Worm (Caenorhabditis elegans): ENCODE measurements around the gene srj-50.
A peak's percentile ranks its signal among the peaks of the same experiment; 100 is the strongest.

Gene srj-50

DNA sequence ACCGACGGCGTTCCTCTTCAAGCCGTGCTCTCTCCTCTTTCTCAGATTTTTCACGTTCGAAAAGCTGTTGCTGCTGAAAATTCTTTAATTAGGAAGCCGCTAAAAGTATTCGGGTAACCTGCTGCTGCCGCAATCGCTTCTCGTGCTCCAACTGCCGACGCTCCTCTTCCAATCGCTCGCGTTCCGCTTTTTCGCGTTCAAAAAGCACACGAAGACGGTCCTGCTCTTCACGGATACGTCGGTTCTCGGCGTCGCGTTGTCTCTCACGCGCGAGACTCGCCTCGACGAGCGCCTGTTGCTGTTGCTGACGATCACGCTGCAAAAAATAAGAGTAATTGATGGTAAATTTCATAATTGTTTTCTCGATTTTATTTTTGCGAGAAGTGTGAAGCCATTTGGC lies 32.1 kb upstream of the srj-50 start:
- TF ChIP-seq hlh-6 (tag; optimal IDR thresholded peaks at IDR 0.05) (peak; percentile 7), sox-4 (tag; optimal IDR thresholded peaks at IDR 0.05) (no peak)

DNA sequence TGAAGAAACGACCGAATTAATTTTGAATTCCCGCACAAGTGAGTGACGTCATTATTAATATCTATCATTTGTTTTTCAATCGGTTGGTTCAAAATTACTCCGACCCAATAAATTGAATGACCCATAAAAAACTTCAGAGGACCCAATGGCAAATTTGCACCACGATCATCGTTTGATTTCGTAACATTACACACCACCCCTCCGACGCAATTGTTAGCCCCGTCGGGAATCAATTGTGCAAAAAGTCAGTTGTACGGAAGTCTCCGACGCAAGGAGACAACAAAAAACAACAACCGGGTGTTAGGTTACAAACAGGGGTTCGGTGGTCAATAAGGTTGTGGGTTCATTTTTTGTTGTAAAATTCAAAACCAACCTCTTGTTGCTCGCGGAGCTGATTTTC lies 30.8 kb upstream of the srj-50 start:
- TF ChIP-seq hlh-15 (tag; optimal IDR thresholded peaks at IDR 0.05) (no peak), nhr-232 (tag; optimal IDR thresholded peaks at IDR 0.05) (no peak), ceh-30 (tag; optimal IDR thresholded peaks at IDR 0.05) (no peak), ceh-2 (tag; optimal IDR thresholded peaks at IDR 0.05) (no peak), unc-55 (GFP tag; optimal IDR thresholded peaks at IDR 0.05) (no peak), fkh-10 (GFP tag; optimal IDR thresholded peaks at IDR 0.05) (no peak), pqm-1 (tag; optimal IDR thresholded peaks at IDR 0.05) (no peak), hlh-8 (tag; optimal IDR thresholded peaks at IDR 0.05) (no peak), F13H6.1 (tag; optimal IDR thresholded peaks at IDR 0.05) (no peak), hlh-6 (tag; optimal IDR thresholded peaks at IDR 0.05) (no peak), eyg-1 (tag; optimal IDR thresholded peaks at IDR 0.05) (no peak), ceh-34 (tag; optimal IDR thresholded peaks at IDR 0.05) (no peak), che-1 (tag; optimal IDR thresholded peaks at IDR 0.05) (no peak), tbx-2 (tag; optimal IDR thresholded peaks at IDR 0.05) (no peak), madf-2 (tag; optimal IDR thresholded peaks at IDR 0.05) (no peak), ceh-48 (tag; optimal IDR thresholded peaks at IDR 0.05) (no peak)

DNA sequence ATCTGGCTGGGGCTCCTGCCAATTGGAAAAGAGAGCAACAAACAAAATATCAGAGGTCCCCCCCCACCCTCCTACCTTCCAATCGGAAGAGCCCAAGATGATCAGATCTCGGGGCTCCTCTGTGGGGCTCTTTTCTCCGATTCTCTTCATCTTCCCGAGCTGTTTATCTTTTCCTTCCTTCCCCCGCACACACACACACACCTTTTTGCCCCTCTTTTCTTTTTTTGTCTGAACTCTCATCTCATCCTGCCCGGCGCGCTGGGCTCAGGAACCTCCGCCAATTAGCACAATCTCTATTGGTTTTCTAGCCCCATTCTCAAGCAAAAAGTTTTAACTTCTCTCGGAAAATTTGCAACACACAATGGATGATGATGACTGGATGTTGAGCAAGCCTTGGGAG lies 29.5 kb upstream of the srj-50 start:
- peak; percentile 66 for TF ChIP-seq nfya-1 (tag; optimal IDR thresholded peaks at IDR 0.05)
- TF ChIP-seq pha-2 (tag; optimal IDR thresholded peaks at IDR 0.05), result no peak
- TF ChIP-seq ceh-30 (tag; optimal IDR thresholded peaks at IDR 0.05), result no peak
- peak; percentile 62 for TF ChIP-seq ceh-18 (tag; optimal IDR thresholded peaks at IDR 0.05)

DNA sequence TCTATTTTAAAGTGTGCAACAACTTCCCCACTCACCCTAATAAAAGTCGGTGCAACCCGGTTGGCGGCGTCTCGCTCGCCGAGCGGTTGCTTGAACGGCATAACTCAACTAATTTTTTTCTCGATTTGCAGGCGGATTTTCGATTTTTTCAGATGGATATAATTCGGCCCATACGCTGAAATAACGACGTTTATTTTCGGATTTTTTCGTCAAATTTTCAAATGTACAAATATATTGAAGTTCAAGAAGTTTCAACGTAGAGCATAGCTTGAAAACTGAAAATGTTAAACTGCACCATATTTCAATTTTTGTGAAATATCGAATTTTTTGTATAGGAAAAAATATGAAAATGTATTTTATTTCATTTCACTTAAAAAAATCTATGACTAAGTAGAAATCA lies 25.0 kb upstream of the srj-50 start, which contains the start of gene ketn-1:
Gene ketn-1, minus strand, starts transcription at position 101 of the 400 bp plus-strand sequence.
- TF ChIP-seq dmd-4 (tag; optimal IDR thresholded peaks at IDR 0.05; ENCODE audit: borderline replicate concordance) (no peak), sox-2 (GFP tag; IDR thresholded peaks at IDR 0.05) (no peak)

DNA sequence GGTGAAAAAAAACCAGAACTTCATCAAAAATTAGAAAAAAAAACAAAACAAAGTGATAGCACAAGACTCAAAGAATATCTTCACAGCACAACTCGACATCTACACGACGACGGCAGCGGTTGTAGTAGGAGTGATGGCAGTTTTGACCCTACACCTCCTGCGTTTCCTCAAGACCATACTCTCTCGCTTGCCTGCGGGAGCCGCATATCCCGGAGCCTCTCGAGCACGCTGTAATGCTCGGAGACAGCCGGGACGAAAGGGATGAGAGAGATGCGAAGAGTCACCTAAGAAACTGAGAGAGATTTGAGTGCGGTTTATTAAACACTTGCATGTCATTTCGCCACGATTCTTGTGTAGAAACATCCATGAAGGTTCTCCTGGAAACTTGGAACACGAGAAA lies 23.3 kb upstream of the srj-50 start:
- TF ChIP-seq ahr-1 (tag; optimal IDR thresholded peaks at IDR 0.05) (no peak), ceh-18 (tag; optimal IDR thresholded peaks at IDR 0.05) (peak; percentile 45), rnt-1 (tag; optimal IDR thresholded peaks at IDR 0.05) (peak; percentile 82)

DNA sequence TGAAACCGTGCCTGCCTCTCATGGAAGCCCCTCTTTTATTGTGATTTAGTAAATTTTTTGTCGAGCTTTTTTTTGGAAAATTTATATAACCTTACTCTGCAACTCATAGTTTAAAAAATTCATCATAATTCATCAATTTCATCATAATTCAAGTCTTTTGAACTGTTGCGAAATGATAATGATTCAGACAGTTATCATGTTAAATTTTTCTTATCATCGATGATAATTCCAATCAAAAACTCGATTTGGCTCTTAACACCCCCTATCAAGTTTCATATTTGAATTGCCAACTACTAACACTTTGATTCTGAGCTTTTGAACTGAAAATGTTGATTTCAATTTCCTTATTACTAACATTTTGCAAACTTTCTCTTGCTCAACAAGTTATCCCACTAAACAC lies 22.6 kb upstream of the srj-50 start, which contains the start of gene F54E2.1:
Gene F54E2.1, plus strand, starts transcription at position 235 of the 400 bp plus-strand sequence.
- TF ChIP-seq elt-2 (tag; optimal IDR thresholded peaks at IDR 0.05), result peak; percentile 45
- TF ChIP-seq T23F11.4 (GFP tag; optimal IDR thresholded peaks at IDR 0.05), result no peak

DNA sequence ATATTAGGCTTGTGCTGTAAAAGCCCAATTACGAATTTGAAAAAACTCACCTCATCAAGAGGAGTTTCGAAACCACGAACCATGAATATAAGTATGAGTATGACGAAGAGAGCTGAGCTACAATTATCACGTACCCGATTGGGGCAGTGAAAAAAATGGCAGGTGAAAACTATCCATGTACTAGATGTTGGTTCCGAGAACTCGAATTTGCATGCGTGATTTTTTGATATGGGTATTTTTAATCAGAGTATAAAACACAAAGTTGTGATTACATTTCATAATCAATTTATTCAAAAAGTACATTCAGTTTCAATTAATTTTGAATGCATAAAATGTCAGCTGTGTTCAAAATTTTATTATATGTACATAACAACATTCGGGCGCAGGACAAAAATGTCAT lies 18.9 kb upstream of the srj-50 start, which contains the start of gene F54E2.9:
Gene F54E2.9, minus strand, starts transcription at position 132 of the 400 bp plus-strand sequence.
- no peak for TF ChIP-seq ceh-34 (tag; optimal IDR thresholded peaks at IDR 0.05)
- TF ChIP-seq ets-4 (tag; optimal IDR thresholded peaks at IDR 0.05), result no peak
- TF ChIP-seq pat-9 (tag; optimal IDR thresholded peaks at IDR 0.05), result no peak
- no peak for TF ChIP-seq mec-3 (tag; optimal IDR thresholded peaks at IDR 0.05; ENCODE audit: borderline replicate concordance)
- TF ChIP-seq ahr-1 (tag; optimal IDR thresholded peaks at IDR 0.05), result no peak
- no peak for TF ChIP-seq dmd-4 (tag; optimal IDR thresholded peaks at IDR 0.05; ENCODE audit: borderline replicate concordance)
- TF ChIP-seq C38D4.7 (GFP tag; optimal IDR thresholded peaks at IDR 0.05), result no peak
- no peak for TF ChIP-seq ceh-31 (tag; optimal IDR thresholded peaks at IDR 0.05)
- no peak for TF ChIP-seq T23F11.4 (GFP tag; optimal IDR thresholded peaks at IDR 0.05)

All from whole organism, late embryonic.